Fruit fly (Drosophila melanogaster): ENCODE results near the gene QIL1.

QIL1 gene

dm6 chr3L:17430390-17430789 lies 35.4 kb upstream of the QIL1 start (continued):
- peak; percentile 36 for TF ChIP-seq Blimp-1 (GFP tag; optimal IDR thresholded peaks at IDR 0.05)
- TF ChIP-seq CG1621 (tag; optimal IDR thresholded peaks at IDR 0.05), result no peak
- no peak for TF ChIP-seq eg (GFP tag; IDR thresholded peaks at IDR 0.05)
- no peak for TF ChIP-seq cyc (GFP tag; optimal IDR thresholded peaks at IDR 0.05)
- TF ChIP-seq Gug (GFP tag; IDR thresholded peaks at IDR 0.05), result no peak
- no peak for TF ChIP-seq CG6163 (GFP tag; IDR thresholded peaks at IDR 0.05)
- no peak for TF ChIP-seq CG8319 (GFP tag; optimal IDR thresholded peaks at IDR 0.05)
- no peak for TF ChIP-seq Lpt (GFP tag; optimal IDR thresholded peaks at IDR 0.05)

DNA sequence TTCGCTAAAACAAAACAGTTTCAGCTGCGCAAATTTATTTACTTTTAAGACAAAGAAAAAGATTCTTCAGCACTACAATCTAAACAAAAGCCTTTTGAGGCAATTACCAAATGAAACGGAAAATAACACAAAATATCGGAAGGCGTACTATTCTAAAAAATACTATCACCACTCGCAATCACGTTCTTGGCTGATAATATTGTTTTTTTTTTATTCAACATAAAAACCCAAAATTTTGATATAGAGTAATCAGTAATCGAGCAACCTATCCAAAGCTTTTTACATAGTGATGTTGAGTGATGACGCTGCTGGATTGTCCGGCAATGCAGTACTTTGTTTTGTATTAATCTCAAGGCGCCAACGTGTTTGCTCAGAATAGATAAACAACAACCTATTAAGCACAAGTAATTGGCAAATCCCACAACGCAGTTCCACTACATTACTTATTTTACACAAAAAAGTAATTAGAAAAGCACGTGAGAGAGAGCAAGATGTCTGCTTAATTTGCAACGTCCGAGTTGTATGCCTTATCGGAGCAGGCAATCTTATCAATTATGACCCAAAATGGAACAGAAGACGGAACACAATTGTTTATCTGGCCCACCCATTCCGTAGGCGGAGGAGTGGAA lies 34.7 kb upstream of the QIL1 start:
- TF ChIP-seq Eip78C (GFP tag) (peak; percentile 85), Smox (GFP tag; optimal IDR thresholded peaks at IDR 0.05) (peak; percentile 1), fkh (GFP tag; optimal IDR thresholded peaks at IDR 0.05) (peak; percentile 37), fd59A (GFP tag; optimal IDR thresholded peaks at IDR 0.05) (no peak), lz (GFP tag; optimal IDR thresholded peaks at IDR 0.05) (peak; percentile 11), esn (GFP tag; optimal IDR thresholded peaks at IDR 0.05) (peak; percentile 31), CG1621 (tag; optimal IDR thresholded peaks at IDR 0.05) (no peak), CG31627 (GFP tag; optimal IDR thresholded peaks at IDR 0.05) (peak; percentile 7), CG32006 (GFP tag; optimal IDR thresholded peaks at IDR 0.05) (peak; percentile 50), CG3919 (GFP tag; optimal IDR thresholded peaks at IDR 0.05) (peak; percentile 19), Met (GFP tag; optimal IDR thresholded peaks at IDR 0.05) (peak; percentile 29), Lpt (GFP tag; optimal IDR thresholded peaks at IDR 0.05) (no peak), CG10631 (GFP tag; optimal IDR thresholded peaks at IDR 0.05) (peak; percentile 26), pdm3 (GFP tag; optimal IDR thresholded peaks at IDR 0.05) (peak; percentile 14), Hr4 (GFP tag; optimal IDR thresholded peaks at IDR 0.05) (peak; percentile 39), Eip75B (GFP tag; optimal IDR thresholded peaks at IDR 0.05) (no peak), dac (GFP tag; optimal IDR thresholded peaks at IDR 0.05) (no peak), CG11762 (GFP tag; optimal IDR thresholded peaks at IDR 0.05; ENCODE audit: insufficient read depth) (no peak), Eip93F (GFP tag; optimal IDR thresholded peaks at IDR 0.05) (peak; percentile 34), Hr39 (GFP tag; optimal IDR thresholded peaks at IDR 0.05) (peak; percentile 12), CG6163 (GFP tag; IDR thresholded peaks at IDR 0.05) (0 out of 3 replicates have a peak, but pooled peaks have one; percentile 6), acj6 (GFP tag; optimal IDR thresholded peaks at IDR 0.05) (peak; percentile 38), OdsH (GFP tag; optimal IDR thresholded peaks at IDR 0.05) (peak; percentile 31), svp (GFP tag) (no peak), vri (GFP tag; optimal IDR thresholded peaks at IDR 0.05) (peak; percentile 29), CG8119 (GFP tag; IDR thresholded peaks at IDR 0.05) (peak; percentile 24; the same call in 1 of the 3 replicates), Sox14 (GFP tag; optimal IDR thresholded peaks at IDR 0.05) (peak; percentile 37), CG15336 (GFP tag; IDR thresholded peaks at IDR 0.05) (peak; percentile 27; the same call in 1 of the 2 replicates), topi (GFP tag; optimal IDR thresholded peaks at IDR 0.05) (peak; percentile 33)

DNA sequence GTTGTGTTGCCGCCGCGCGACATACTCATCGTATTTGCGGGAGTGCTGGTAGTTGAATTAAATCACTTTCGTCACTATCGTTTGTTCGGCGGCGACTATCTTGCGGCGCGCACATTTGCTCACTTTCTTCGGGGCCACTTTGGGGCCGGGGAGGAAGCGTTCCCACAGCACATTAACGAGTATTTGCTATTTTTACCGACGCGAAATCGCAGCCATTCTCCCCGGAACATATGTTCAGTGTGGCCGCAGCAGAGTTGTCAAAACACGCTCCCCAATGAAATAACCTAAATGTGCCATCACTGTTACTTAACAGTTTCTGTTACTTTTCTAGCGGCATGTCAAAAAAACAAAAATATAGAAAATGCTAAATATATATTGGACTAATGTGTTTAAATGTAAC lies 32.8 kb upstream of the QIL1 start, which contains the start of gene frc:
Gene frc, minus strand, starts transcription at position 244 of the 400 bp plus-strand sequence.
- TF ChIP-seq Sox14 (GFP tag; optimal IDR thresholded peaks at IDR 0.05) (no peak), Smox (GFP tag; optimal IDR thresholded peaks at IDR 0.05) (no peak), Ets21C (GFP tag; optimal IDR thresholded peaks at IDR 0.05) (no peak), spab (GFP tag; optimal IDR thresholded peaks at IDR 0.05) (no peak), Sox15 (GFP tag; optimal IDR thresholded peaks at IDR 0.05) (no peak), CG15336 (GFP tag; IDR thresholded peaks at IDR 0.05) (0 out of 2 replicates have a peak, but pooled peaks have one; percentile 24), eg (GFP tag; IDR thresholded peaks at IDR 0.05) (0 out of 3 replicates have a peak, but pooled peaks have one; percentile 13), CG32006 (GFP tag; optimal IDR thresholded peaks at IDR 0.05) (no peak), Blimp-1 (GFP tag; optimal IDR thresholded peaks at IDR 0.05) (no peak), ss (GFP tag; optimal IDR thresholded peaks at IDR 0.05) (peak in 1 of 2 experiments; percentile 21), CG8632 (GFP tag; optimal IDR thresholded peaks at IDR 0.05) (no peak), dsx (GFP tag; optimal IDR thresholded peaks at IDR 0.05; ENCODE audit: poor library complexity, severe bottlenecking) (peak; percentile 16), Eip93F (GFP tag; optimal IDR thresholded peaks at IDR 0.05) (no peak), OdsH (GFP tag; optimal IDR thresholded peaks at IDR 0.05) (no peak), CG8119 (GFP tag; IDR thresholded peaks at IDR 0.05) (0 out of 3 replicates have a peak, but pooled peaks have one; percentile 16), Lpt (GFP tag; optimal IDR thresholded peaks at IDR 0.05) (no peak), CG16779 (tag; optimal IDR thresholded peaks at IDR 0.05) (no peak), CG10669 (GFP tag; optimal IDR thresholded peaks at IDR 0.05) (no peak), Sox102F (GFP tag; optimal IDR thresholded peaks at IDR 0.05) (no peak), esn (GFP tag; optimal IDR thresholded peaks at IDR 0.05) (no peak), CG6854 (GFP tag; optimal IDR thresholded peaks at IDR 0.05) (no peak), Hr4 (GFP tag; optimal IDR thresholded peaks at IDR 0.05) (no peak), CG8319 (GFP tag; optimal IDR thresholded peaks at IDR 0.05) (no peak)

All from whole organism, prepupa.